Fruit fly (Drosophila melanogaster): ENCODE measurements around the gene MED28.

The MED28 gene

dm6 chr3R:25453150-25453680, 23.6 kb upstream of the MED28 start:
- no peak for TF ChIP-seq dsf (GFP tag; optimal IDR thresholded peaks at IDR 0.05; ENCODE audit: borderline replicate concordance)
- peak; percentile 8 for TF ChIP-seq CG9705 (GFP tag; optimal IDR thresholded peaks at IDR 0.05)
- TF ChIP-seq lola (GFP tag; optimal IDR thresholded peaks at IDR 0.05) = no peak
- peak; percentile 30 for TF ChIP-seq OdsH (GFP tag; optimal IDR thresholded peaks at IDR 0.05)
- no peak for TF ChIP-seq foxo (GFP tag; optimal IDR thresholded peaks at IDR 0.05)
- TF ChIP-seq Hr78 (GFP tag; optimal IDR thresholded peaks at IDR 0.05) = no peak
- TF ChIP-seq h (GFP tag; optimal IDR thresholded peaks at IDR 0.05) = peak; percentile 12
- TF ChIP-seq Abd-B (GFP tag; optimal IDR thresholded peaks at IDR 0.05) = no peak
- no peak for TF ChIP-seq Rel (GFP tag; optimal IDR thresholded peaks at IDR 0.05)
- TF ChIP-seq Rel (tag; optimal IDR thresholded peaks at IDR 0.05) = peak; percentile 41
- no peak for TF ChIP-seq Hnf4 (GFP tag; optimal IDR thresholded peaks at IDR 0.05)
- peak; percentile 23 for TF ChIP-seq psq (GFP tag; optimal IDR thresholded peaks at IDR 0.05)
- peak; percentile 23 for TF ChIP-seq br (GFP tag; optimal IDR thresholded peaks at IDR 0.05)
- no peak for TF ChIP-seq brk (GFP tag; optimal IDR thresholded peaks at IDR 0.05)
- peak; percentile 4 for TF ChIP-seq rgr (GFP tag; optimal IDR thresholded peaks at IDR 0.05)
- TF ChIP-seq sv (GFP tag; optimal IDR thresholded peaks at IDR 0.05) = no peak
- TF ChIP-seq tai (GFP tag; optimal IDR thresholded peaks at IDR 0.05) = peak; percentile 47
- TF ChIP-seq pan (optimal IDR thresholded peaks at IDR 0.05) = no peak
- peak; percentile 26 for TF ChIP-seq Sp1 (GFP tag; optimal IDR thresholded peaks at IDR 0.05)

dm6 chr3R:25457097-25457496, 19.7 kb upstream of the MED28 start:
- TF ChIP-seq fru (GFP tag; optimal IDR thresholded peaks at IDR 0.05) = no peak
- no peak for TF ChIP-seq Rel (GFP tag; optimal IDR thresholded peaks at IDR 0.05)
- peak; percentile 2 for TF ChIP-seq Rel (tag; optimal IDR thresholded peaks at IDR 0.05)

dm6 chr3R:25459200-25459809, 17.5 kb upstream of the MED28 start:
- TF ChIP-seq rgr (GFP tag; optimal IDR thresholded peaks at IDR 0.05) (peak; percentile 14), Abd-B (GFP tag; optimal IDR thresholded peaks at IDR 0.05) (no peak), h (GFP tag; optimal IDR thresholded peaks at IDR 0.05) (peak; percentile 25), sage (GFP tag; optimal IDR thresholded peaks at IDR 0.05) (no peak), OdsH (GFP tag; optimal IDR thresholded peaks at IDR 0.05) (peak; percentile 15)

- no peak for TF ChIP-seq pan (optimal IDR thresholded peaks at IDR 0.05)
- TF ChIP-seq Mio (GFP tag; optimal IDR thresholded peaks at IDR 0.05) = no peak
- TF ChIP-seq rgr (GFP tag; optimal IDR thresholded peaks at IDR 0.05) = no peak
- no peak for TF ChIP-seq woc (GFP tag; optimal IDR thresholded peaks at IDR 0.05)
Measured at dm6 chr3R:25460650-25461049, 16.2 kb upstream of the MED28 start.

dm6 chr3R:25461666-25462065, 15.1 kb upstream of the MED28 start:
- TF ChIP-seq Mio (GFP tag; optimal IDR thresholded peaks at IDR 0.05) (no peak), OdsH (GFP tag; optimal IDR thresholded peaks at IDR 0.05) (peak; percentile 52), Hr78 (GFP tag; optimal IDR thresholded peaks at IDR 0.05) (no peak), Hnf4 (GFP tag; optimal IDR thresholded peaks at IDR 0.05) (no peak), fru (GFP tag; optimal IDR thresholded peaks at IDR 0.05) (peak; percentile 22), dsf (GFP tag; optimal IDR thresholded peaks at IDR 0.05; ENCODE audit: borderline replicate concordance) (no peak), Sp1 (GFP tag; optimal IDR thresholded peaks at IDR 0.05) (peak; percentile 45), psq (GFP tag; optimal IDR thresholded peaks at IDR 0.05) (peak; percentile 27), Myc (optimal IDR thresholded peaks at IDR 0.05) (no peak), h (GFP tag; optimal IDR thresholded peaks at IDR 0.05) (peak; percentile 41), sv (GFP tag; optimal IDR thresholded peaks at IDR 0.05) (no peak), brk (GFP tag; optimal IDR thresholded peaks at IDR 0.05) (no peak), jim (GFP tag; optimal IDR thresholded peaks at IDR 0.05) (no peak), woc (GFP tag; optimal IDR thresholded peaks at IDR 0.05) (peak; percentile 11), CG9705 (GFP tag; optimal IDR thresholded peaks at IDR 0.05) (no peak), dmrt93B (GFP tag; optimal IDR thresholded peaks at IDR 0.05) (peak; percentile 3), foxo (GFP tag; optimal IDR thresholded peaks at IDR 0.05) (peak in 1 of 2 experiments; percentile 41), Jra (GFP tag; optimal IDR thresholded peaks at IDR 0.05) (no peak), HLH106 (tag; optimal IDR thresholded peaks at IDR 0.05) (peak; percentile 38), Dif (GFP tag; optimal IDR thresholded peaks at IDR 0.05; ENCODE audit: partially characterized antibody) (no peak), br (GFP tag; optimal IDR thresholded peaks at IDR 0.05) (peak; percentile 56), rgr (GFP tag; optimal IDR thresholded peaks at IDR 0.05) (peak; percentile 59), usp (GFP tag; optimal IDR thresholded peaks at IDR 0.05) (no peak), Hr83 (GFP tag; optimal IDR thresholded peaks at IDR 0.05; ENCODE audit: poor library complexity, severe bottlenecking) (no peak), Rel (GFP tag; optimal IDR thresholded peaks at IDR 0.05) (no peak), Rel (tag; optimal IDR thresholded peaks at IDR 0.05) (no peak), Abd-B (GFP tag; optimal IDR thresholded peaks at IDR 0.05) (no peak), CrebA (GFP tag; optimal IDR thresholded peaks at IDR 0.05; ENCODE audit: borderline replicate concordance) (no peak), Dfd (GFP tag; optimal IDR thresholded peaks at IDR 0.05) (no peak), CG32264 (GFP tag; optimal IDR thresholded peaks at IDR 0.05) (no peak), ey (GFP tag; optimal IDR thresholded peaks at IDR 0.05) (peak; percentile 52)
